Worm (Caenorhabditis elegans) whole organism, early embryonic: ENCODE results near the gene F56A8.4.
"Not testable (repeated sequence)": the region's sequence is repeated elsewhere in the genome, so short reads cannot be mapped to it uniquely, and the experiment has no call there.

ENCODE experiments used
- B0310.2 ChIP-seq: sonication (generic microtip); optimal IDR thresholded peaks from 2 replicates; lab custom pipeline; 2016; ENCODE audit warnings: mild to moderate bottlenecking, missing genetic modification characterization, missing compliant biosample characterization
- ceh-13 ChIP-seq: fragments of 200-800 bp; sonication (Bioruptor generic); optimal IDR thresholded peaks from 2 replicates; lab custom pipeline; 2018; ENCODE audit warnings: mild to moderate bottlenecking, missing genetic modification characterization, missing compliant biosample characterization
- pes-1 ChIP-seq: fragments of 200-800 bp; sonication (Bioruptor generic); IDR thresholded peaks from 2 replicates; pipeline ENCODE4 v1.3.6; 2022; ENCODE audit warnings: missing genetic modification reagents, missing genetic modification characterization, missing compliant biosample characterization
- tbx-11 ChIP-seq: fragments of 200-800 bp; sonication (Bioruptor generic); IDR thresholded peaks from 2 replicates; pipeline ENCODE4 v1.3.6; 2022; ENCODE audit warnings: missing genetic modification characterization, missing compliant biosample characterization

- not testable (repeated sequence) for TF ChIP-seq tbx-11 (GFP tag; lab: Robert Waterston, UW); ceh-13 (GFP tag; lab: Kevin White, UChicago); B0310.2; pes-1 (GFP tag; lab: Robert Waterston, UW)
Measured at ce11 chrIII:13245281-13245680, 17.8 kb upstream of the F56A8.4 start, which contains the start of gene Y43F4A.4.
